Worm (Caenorhabditis elegans): ENCODE measurements around the gene Y46B2A.4.
A peak's percentile ranks its signal among the peaks of the same experiment; 100 is the strongest.
"Not testable (repeated sequence)": the region's sequence is repeated elsewhere in the genome, so short reads cannot be mapped to it uniquely, and the experiment has no call there.

Y46B2A.4 gene

DNA sequence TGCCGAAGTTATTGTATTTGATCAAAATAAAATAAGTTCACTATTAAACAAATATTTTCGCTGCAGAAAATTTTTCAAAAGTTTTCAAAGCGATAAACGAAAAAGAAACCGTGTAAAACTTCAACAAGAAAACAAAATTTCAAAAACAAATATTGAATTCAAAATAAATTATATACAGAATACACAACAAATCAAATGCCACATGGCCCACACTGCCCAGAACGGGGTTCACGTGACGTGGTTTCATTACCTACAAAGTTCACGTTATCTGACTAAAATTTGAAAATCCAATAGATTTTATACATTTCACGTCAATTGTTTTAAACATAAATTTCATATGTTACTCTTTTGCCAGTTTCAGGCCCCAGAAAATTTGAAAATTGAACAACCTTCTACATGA is 41.1 kb upstream of the Y46B2A.4 start, which contains the start of gene F46F5.7:
TSS of gene F46F5.7 (minus strand) at position 101 of the 400 bp plus-strand sequence.
- no peak for TF ChIP-seq dve-1 (tag; optimal IDR thresholded peaks at IDR 0.05; ENCODE audit: insufficient read depth)
- no peak for TF ChIP-seq mxl-3 (GFP tag; optimal IDR thresholded peaks at IDR 0.05)
- TF ChIP-seq dpl-1 (GFP tag; optimal IDR thresholded peaks at IDR 0.05) = no peak
- TF ChIP-seq pqm-1 (tag; optimal IDR thresholded peaks at IDR 0.05) = no peak
- TF ChIP-seq ZK337.2 (GFP tag; IDR thresholded peaks at IDR 0.05) = no peak
- no peak for TF ChIP-seq nhr-77 (tag; optimal IDR thresholded peaks at IDR 0.05)
- no peak for TF ChIP-seq F44E2.7 (GFP tag; IDR thresholded peaks at IDR 0.05)
- TF ChIP-seq fos-1 (tag; optimal IDR thresholded peaks at IDR 0.05) = no peak
- no peak for TF ChIP-seq daf-19 (GFP tag; conservative IDR thresholded peaks at IDR 0.05)
- TF ChIP-seq mxl-2 (GFP tag; conservative IDR thresholded peaks at IDR 0.05) = no peak
- no peak for TF ChIP-seq lin-39 (tag; optimal IDR thresholded peaks at IDR 0.05)
- TF ChIP-seq ces-1 (GFP tag; optimal IDR thresholded peaks at IDR 0.05) = no peak
- no peak for TF ChIP-seq duxl-1 (tag; optimal IDR thresholded peaks at IDR 0.05; ENCODE audit: poor library complexity)
- no peak for TF ChIP-seq mep-1 (tag; optimal IDR thresholded peaks at IDR 0.05)
- no peak for TF ChIP-seq hif-1 (tag; optimal IDR thresholded peaks at IDR 0.05)
- TF ChIP-seq lim-7 (GFP tag; IDR thresholded peaks at IDR 0.05) = no peak

DNA sequence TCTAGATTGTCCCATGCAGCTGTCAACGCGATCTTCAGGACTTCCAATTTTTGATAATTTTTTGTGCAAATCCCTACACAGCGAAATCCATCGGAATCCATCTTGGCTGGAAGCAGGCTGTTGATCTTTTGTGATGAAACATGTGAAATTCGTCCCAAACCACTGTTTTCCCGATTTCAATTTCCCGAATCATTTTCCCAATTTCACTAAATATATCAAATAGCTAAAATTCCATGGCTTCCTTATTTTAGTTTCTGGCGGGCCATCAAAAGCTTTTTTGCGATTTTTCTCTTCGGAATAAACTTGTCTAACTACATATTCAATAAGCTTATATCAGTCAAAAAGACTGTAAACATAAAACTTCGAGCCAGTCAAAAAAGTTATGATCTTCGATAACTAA is 40.1 kb upstream of the Y46B2A.4 start, which contains the start of gene F46F5.8:
TSS of gene F46F5.8 (minus strand) at position 101 of the 400 bp plus-strand sequence.
- no peak for TF ChIP-seq duxl-1 (tag; optimal IDR thresholded peaks at IDR 0.05; ENCODE audit: poor library complexity)
- no peak for TF ChIP-seq snpc-1.2 (GFP tag; IDR thresholded peaks at IDR 0.05)
- TF ChIP-seq unc-62 (GFP tag; optimal IDR thresholded peaks at IDR 0.05 in 1 of 2) = peak in 1 of 2 experiments; percentile 73
- no peak for TF ChIP-seq unc-62 (tag; optimal IDR thresholded peaks at IDR 0.05)

DNA sequence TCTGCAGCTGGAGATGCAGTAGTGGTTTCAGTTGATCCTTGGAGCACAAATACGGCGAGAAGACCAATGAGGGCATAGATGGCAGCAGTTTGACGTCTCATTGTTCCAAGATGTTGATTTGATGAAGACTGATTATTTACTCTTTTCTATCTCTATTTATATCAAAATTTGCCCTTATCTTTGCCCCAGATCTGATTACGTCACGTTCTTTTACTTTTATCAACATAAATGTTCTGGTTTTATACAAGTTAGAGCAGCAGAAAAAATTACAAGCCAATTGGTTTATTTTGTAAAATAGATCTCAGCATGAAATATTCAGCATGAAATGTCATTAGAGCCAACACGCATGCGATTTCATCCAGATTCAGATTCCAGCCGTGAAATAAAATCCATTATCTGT is 38.9 kb upstream of the Y46B2A.4 start, which contains the start of gene msrp-4:
TSS of gene msrp-4 (minus strand) at position 101 of the 400 bp plus-strand sequence.
- TF ChIP-seq tra-1 (GFP tag; IDR thresholded peaks at IDR 0.05); ztf-7 (tag; optimal IDR thresholded peaks at IDR 0.05); mxl-3 (GFP tag; optimal IDR thresholded peaks at IDR 0.05): not testable (repeated sequence)

DNA sequence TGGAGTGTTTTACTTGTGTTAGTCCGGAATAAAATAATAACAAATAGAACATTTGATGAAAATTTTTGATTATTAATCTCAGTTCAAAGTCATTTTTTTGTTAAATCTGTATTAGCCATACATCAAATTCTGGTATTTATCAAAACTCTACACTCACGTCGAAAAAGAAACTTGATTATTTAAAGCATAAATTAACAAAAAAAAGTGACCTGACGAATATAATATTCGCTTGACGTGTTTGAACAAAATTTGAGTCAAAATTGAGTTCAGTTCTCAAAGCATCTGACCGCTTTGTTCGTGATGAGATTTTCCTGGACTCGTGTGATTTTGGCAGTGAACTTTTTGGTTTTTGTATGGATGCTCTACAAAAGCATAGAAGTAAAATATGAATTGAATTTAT is 38.1 kb upstream of the Y46B2A.4 start, which contains the start of gene F46F5.10:
TSS of gene F46F5.10 (plus strand) at position 301 of the 400 bp plus-strand sequence.
- TF ChIP-seq snpc-4 (tag; optimal IDR thresholded peaks at IDR 0.05) (no peak), lin-39 (tag; optimal IDR thresholded peaks at IDR 0.05) (no peak), nhr-111 (GFP tag; optimal IDR thresholded peaks at IDR 0.05) (no peak), ztf-7 (tag; optimal IDR thresholded peaks at IDR 0.05) (no peak), zip-11 (GFP tag; IDR thresholded peaks at IDR 0.05) (no peak), mes-2 (tag; optimal IDR thresholded peaks at IDR 0.05; ENCODE audit: poor library complexity, severe bottlenecking) (no peak), dmd-9 (GFP tag; IDR thresholded peaks at IDR 0.05) (no peak), F26F4.8 (GFP tag; conservative IDR thresholded peaks at IDR 0.05) (no peak), php-3 (GFP tag; IDR thresholded peaks at IDR 0.05) (no peak), T26A8.4 (GFP tag; IDR thresholded peaks at IDR 0.05) (no peak), Y5F2A.4 (GFP tag; optimal IDR thresholded peaks at IDR 0.05) (no peak)

DNA sequence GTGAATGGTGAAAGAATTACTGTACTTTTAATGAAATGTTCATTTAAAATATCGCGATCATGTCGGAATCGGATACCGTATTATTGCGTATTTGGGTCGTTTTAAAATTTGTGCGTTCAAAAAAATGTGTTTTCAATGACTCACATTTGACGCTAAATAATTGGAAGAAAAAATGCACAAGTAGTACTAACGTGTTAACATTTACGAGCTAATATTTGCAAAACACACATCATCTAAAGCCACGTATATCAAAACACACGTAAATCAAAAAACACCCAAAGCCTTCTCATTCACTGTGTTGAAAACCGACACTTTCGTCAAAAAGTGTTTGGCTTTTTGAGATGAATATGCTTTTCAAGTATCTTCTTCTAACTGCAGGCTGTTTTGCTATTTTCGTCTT is 36.1 kb upstream of the Y46B2A.4 start, which contains the start of gene F28A10.1:
TSS of gene F28A10.1 (plus strand) at position 301 of the 400 bp plus-strand sequence.
- TF ChIP-seq aha-1 (tag) (peak; percentile 8), lin-1 (GFP tag; IDR thresholded peaks at IDR 0.05) (no peak), zfp-3 (GFP tag; conservative IDR thresholded peaks at IDR 0.05) (no peak), unc-62 (GFP tag; optimal IDR thresholded peaks at IDR 0.05 in 1 of 2) (no peak), unc-62 (tag; optimal IDR thresholded peaks at IDR 0.05) (no peak), daf-16 (GFP tag; optimal IDR thresholded peaks at IDR 0.05) (no peak), daf-16 (tag; optimal IDR thresholded peaks at IDR 0.05) (no peak), dpl-1 (GFP tag; optimal IDR thresholded peaks at IDR 0.05) (no peak)
